Worm (Caenorhabditis elegans) whole organism, late embryonic: ENCODE data around the gene F53A2.9.

ENCODE experiments used
- C08G9.2 ChIP-seq: sonication (generic microtip); optimal IDR thresholded peaks from 2 replicates; lab custom pipeline; 2016; ENCODE audit warnings: mild to moderate bottlenecking, missing genetic modification characterization, moderate library complexity, missing compliant biosample characterization
- C38D4.7 ChIP-seq: fragments of 200-800 bp; sonication (Bioruptor generic); optimal IDR thresholded peaks from 2 replicates; lab custom pipeline; 2018; ENCODE audit warnings: mild to moderate bottlenecking, missing genetic modification characterization, moderate library complexity, missing compliant biosample characterization
- F13H6.1 ChIP-seq: sonication (generic microtip); optimal IDR thresholded peaks from 2 replicates; lab custom pipeline; 2016; ENCODE audit warnings: missing genetic modification characterization, missing compliant biosample characterization
- K09A11.1 ChIP-seq: sonication (generic microtip); optimal IDR thresholded peaks from 2 replicates; lab custom pipeline; 2017; ENCODE audit warnings: antibody characterized with exemption, mild to moderate bottlenecking, missing genetic modification characterization, missing compliant biosample characterization; ENCODE audit not compliant: insufficient read depth
- T23F11.4 ChIP-seq: fragments of 200-800 bp; sonication (Bioruptor generic); optimal IDR thresholded peaks from 2 replicates; lab custom pipeline; 2018; ENCODE audit warnings: mild to moderate bottlenecking, missing genetic modification characterization, missing compliant biosample characterization
- Y22D7AL.16 ChIP-seq: sonication (generic microtip); optimal IDR thresholded peaks from 2 replicates; lab custom pipeline; 2016; ENCODE audit warnings: missing genetic modification characterization, missing compliant biosample characterization
- ceh-14 ChIP-seq: sonication (generic microtip); optimal IDR thresholded peaks from 2 replicates; lab custom pipeline; 2016; ENCODE audit warnings: missing genotype, missing genetic modification characterization, missing compliant biosample characterization
- ceh-18 ChIP-seq: sonication (generic microtip); optimal IDR thresholded peaks from 2 replicates; lab custom pipeline; 2016; ENCODE audit warnings: missing genetic modification characterization, missing compliant biosample characterization
- ceh-2 ChIP-seq: sonication (generic microtip); optimal IDR thresholded peaks from 2 replicates; lab custom pipeline; 2016; ENCODE audit warnings: missing genotype, missing genetic modification characterization, missing compliant biosample characterization
- ceh-30 ChIP-seq: fragments of 150-350 bp; optimal IDR thresholded peaks from 2 replicates; lab custom pipeline; 2014; ENCODE audit warnings: missing biosample characterization, missing genetic modification characterization
- ceh-34 ChIP-seq: sonication (generic microtip); optimal IDR thresholded peaks from 2 replicates; lab custom pipeline; 2016; ENCODE audit warnings: mild to moderate bottlenecking, missing genetic modification characterization, missing compliant biosample characterization
- ceh-45 ChIP-seq: fragments of 200-800 bp; sonication (Bioruptor generic); IDR thresholded peaks from 2 replicates; pipeline ENCODE4 v1.3.6; 2022; ENCODE audit warnings: missing genetic modification reagents, missing genetic modification characterization, missing compliant biosample characterization
- ceh-48 ChIP-seq: sonication (generic microtip); optimal IDR thresholded peaks from 2 replicates; lab custom pipeline; 2016; ENCODE audit warnings: missing genetic modification characterization, inconsistent platforms, missing compliant biosample characterization
- ceh-6 ChIP-seq: fragments of 200-800 bp; sonication (Bioruptor generic); optimal IDR thresholded peaks from 2 replicates; lab custom pipeline; 2018; ENCODE audit warnings: mild to moderate bottlenecking, missing genetic modification characterization, missing compliant biosample characterization
- che-1 ChIP-seq: sonication (generic microtip); optimal IDR thresholded peaks from 2 replicates; lab custom pipeline; 2016; ENCODE audit warnings: mild to moderate bottlenecking, missing genetic modification characterization, missing compliant biosample characterization
- elt-4 ChIP-seq: sonication (generic microtip); optimal IDR thresholded peaks from 2 replicates; lab custom pipeline; 2016; ENCODE audit warnings: missing genetic modification characterization, missing compliant biosample characterization
- ets-4 ChIP-seq: sonication (generic microtip); optimal IDR thresholded peaks from 2 replicates; lab custom pipeline; 2016; ENCODE audit warnings: missing genetic modification characterization, missing compliant biosample characterization
- fax-1 ChIP-seq: sonication (generic microtip); optimal IDR thresholded peaks from 2 replicates; lab custom pipeline; 2016; ENCODE audit warnings: missing genotype, missing genetic modification characterization, missing compliant biosample characterization
- gmeb-2 ChIP-seq: sonication (generic microtip); optimal IDR thresholded peaks from 2 replicates; lab custom pipeline; 2016; ENCODE audit warnings: missing genetic modification characterization, inconsistent platforms, missing compliant biosample characterization
- hlh-13 ChIP-seq: fragments of 200-800 bp; sonication (Bioruptor generic); optimal IDR thresholded peaks from 2 replicates; lab custom pipeline; 2018; ENCODE audit warnings: mild to moderate bottlenecking, missing genetic modification characterization, missing compliant biosample characterization
- hlh-30 ChIP-seq: sonication (generic microtip); optimal IDR thresholded peaks from 2 replicates; lab custom pipeline; 2017; ENCODE audit warnings: antibody characterized with exemption, missing genetic modification characterization, missing compliant biosample characterization; ENCODE audit not compliant: insufficient read depth
- hlh-6 ChIP-seq: sonication (generic microtip); optimal IDR thresholded peaks from 2 replicates; lab custom pipeline; 2016; ENCODE audit warnings: missing genotype, missing genetic modification characterization, missing compliant biosample characterization
- lim-6 ChIP-seq: sonication (generic microtip); optimal IDR thresholded peaks from 2 replicates; lab custom pipeline; 2016; ENCODE audit warnings: missing genetic modification characterization, missing compliant biosample characterization
- madf-2 ChIP-seq: sonication (generic microtip); optimal IDR thresholded peaks from 2 replicates; lab custom pipeline; 2017; ENCODE audit warnings: missing genetic modification characterization, missing compliant biosample characterization
- mec-3 ChIP-seq: sonication (generic microtip); optimal IDR thresholded peaks from 2 replicates; lab custom pipeline; 2016; ENCODE audit warnings: borderline replicate concordance, missing genetic modification characterization, missing compliant biosample characterization
- odd-2 ChIP-seq: sonication (generic microtip); optimal IDR thresholded peaks from 2 replicates; lab custom pipeline; 2017; ENCODE audit warnings: antibody characterized with exemption, mild to moderate bottlenecking, missing genetic modification characterization, missing compliant biosample characterization
- pag-3 ChIP-seq: sonication (generic microtip); optimal IDR thresholded peaks from 2 replicates; lab custom pipeline; 2016; ENCODE audit warnings: missing compliant biosample characterization, missing genetic modification characterization, borderline replicate concordance
- pat-9 ChIP-seq: fragments of 200-800 bp; sonication (Bioruptor generic); optimal IDR thresholded peaks from 2 replicates; lab custom pipeline; 2018; ENCODE audit warnings: mild to moderate bottlenecking, missing genetic modification characterization, moderate library complexity, missing compliant biosample characterization
- pax-1 ChIP-seq: fragments of 150-350 bp; optimal IDR thresholded peaks from 2 replicates; lab custom pipeline; 2014; ENCODE audit warnings: missing biosample characterization, missing genetic modification characterization
- pha-2 ChIP-seq: sonication (generic microtip); optimal IDR thresholded peaks from 2 replicates; lab custom pipeline; 2017; ENCODE audit warnings: mild to moderate bottlenecking, missing genetic modification characterization, missing compliant biosample characterization
- pha-4 ChIP-seq: fragments of 150-350 bp; optimal IDR thresholded peaks from 2 replicates; lab custom pipeline; 2018; ENCODE audit warnings: missing biosample characterization, missing genetic modification reagents, missing genetic modification characterization
- rnt-1 ChIP-seq: sonication (generic microtip); optimal IDR thresholded peaks from 2 replicates; lab custom pipeline; 2016; ENCODE audit warnings: missing genetic modification characterization, missing compliant biosample characterization
- sox-2 ChIP-seq: fragments of 200-800 bp; sonication (Bioruptor generic); IDR thresholded peaks from 2 replicates; pipeline ENCODE4 v1.3.6; 2022; ENCODE audit warnings: missing genetic modification reagents, missing genetic modification characterization, missing compliant biosample characterization
- syd-9 ChIP-seq: sonication (generic microtip); optimal IDR thresholded peaks from 2 replicates; lab custom pipeline; 2016; ENCODE audit warnings: mild to moderate bottlenecking, missing genetic modification characterization, moderate library complexity, missing compliant biosample characterization
- tbx-2 ChIP-seq: sonication (generic microtip); optimal IDR thresholded peaks from 2 replicates; lab custom pipeline; 2016; ENCODE audit warnings: missing genetic modification characterization, missing compliant biosample characterization
- ttx-3 ChIP-seq: sonication (generic microtip); optimal IDR thresholded peaks from 2 replicates; lab custom pipeline; 2016; ENCODE audit warnings: missing genetic modification reagents, missing genetic modification characterization, missing compliant biosample characterization
- unc-42 ChIP-seq: sonication (generic microtip); optimal IDR thresholded peaks from 2 replicates; lab custom pipeline; 2016; ENCODE audit warnings: missing genotype, missing genetic modification characterization, missing compliant biosample characterization
- unc-86 ChIP-seq: sonication (generic microtip); optimal IDR thresholded peaks from 2 replicates; lab custom pipeline; 2016; ENCODE audit warnings: missing genetic modification characterization, missing compliant biosample characterization
- ztf-16 ChIP-seq: sonication (generic microtip); optimal IDR thresholded peaks from 2 replicates; lab custom pipeline; 2017; ENCODE audit warnings: missing genetic modification characterization, missing compliant biosample characterization

F53A2.9 gene

DNA sequence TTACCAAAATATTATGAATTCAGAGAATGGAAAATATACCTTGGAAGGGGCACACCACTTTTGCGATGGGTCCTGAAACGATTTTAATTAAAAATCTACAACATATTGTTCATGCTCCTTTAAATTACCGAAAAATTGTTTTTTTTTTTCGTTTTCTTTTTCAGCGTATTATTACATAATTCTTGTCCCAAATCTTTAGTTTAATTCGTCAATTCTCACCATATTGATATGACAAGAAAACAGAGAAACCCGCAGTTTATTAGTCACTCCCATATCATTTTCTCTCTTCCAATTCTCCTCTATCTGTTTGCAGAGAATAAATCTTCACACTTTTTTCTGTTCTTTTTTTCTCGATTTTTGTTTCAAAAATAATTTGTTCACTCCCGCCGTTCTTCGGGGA, 36.1 kb upstream of the F53A2.9 start, which contains the start of gene F11F1.1:
Gene F11F1.1 (plus strand): TSS at position 301 of the 400 bp plus-strand sequence.
- TF ChIP-seq mec-3 (no peak), pat-9 (no peak), ceh-14 (tag; lab: Kevin White, UChicago) (no peak)

- TF ChIP-seq pha-2 (tag; lab: Kevin White, UChicago), result no peak
- TF ChIP-seq elt-4 (tag; lab: Kevin White, UChicago), result no peak
- TF ChIP-seq ztf-16, result no peak
- TF ChIP-seq fax-1, result no peak
- TF ChIP-seq ceh-34, result no peak
- TF ChIP-seq lim-6 (tag; lab: Kevin White, UChicago), result no peak
- no peak for TF ChIP-seq hlh-30 (tag; lab: Kevin White, UChicago)
- no peak for TF ChIP-seq ceh-18
- TF ChIP-seq odd-2, result no peak
- TF ChIP-seq rnt-1 (tag; lab: Kevin White, UChicago), result no peak
- no peak for TF ChIP-seq syd-9 (tag; lab: Kevin White, UChicago)
Observed at ce11 chrIII:13393647-13394046, 34.5 kb upstream of the F53A2.9 start, which contains the start of gene qdpr-1. qdpr-1 (plus strand) TSS chrIII:13393910.

DNA sequence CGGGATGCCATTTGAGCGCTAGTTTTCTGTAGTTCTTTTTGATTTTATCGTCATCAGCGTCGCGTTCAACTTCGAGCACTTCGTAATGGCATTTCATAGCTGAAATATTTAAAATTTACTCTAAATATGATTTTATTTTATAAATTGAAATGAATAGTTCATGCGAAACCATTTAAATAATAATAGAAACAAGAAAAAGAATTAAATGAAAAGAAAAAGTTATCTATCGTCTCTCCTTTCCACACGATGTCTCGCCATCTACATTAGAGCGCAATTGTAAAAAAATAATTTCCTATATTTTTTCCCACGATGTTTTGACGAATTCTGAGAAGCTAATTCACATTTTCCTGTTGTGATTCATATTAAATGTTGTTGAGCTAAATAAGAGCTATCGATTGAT, 34.1 kb upstream of the F53A2.9 start, which contains the start of gene dnj-17:
Gene dnj-17 (minus strand): TSS at position 101 of the 400 bp plus-strand sequence.
- TF ChIP-seq gmeb-2 (tag; lab: Kevin White, UChicago) (no peak), pax-1 (tag; lab: Kevin White, UChicago) (no peak), T23F11.4 (GFP tag; lab: Kevin White, UChicago) (no peak), tbx-2 (tag; lab: Kevin White, UChicago) (no peak), odd-2 (no peak), unc-86 (tag; lab: Kevin White, UChicago) (no peak), ceh-30 (no peak), ets-4 (tag; lab: Kevin White, UChicago) (no peak), ttx-3 (no peak), ceh-6 (no peak), syd-9 (tag; lab: Kevin White, UChicago) (no peak), hlh-6 (tag; lab: Kevin White, UChicago) (no peak), pat-9 (no peak), mec-3 (no peak), pha-4 (no peak), ceh-45 (GFP tag; lab: Robert Waterston, UW) (no peak), ceh-14 (tag; lab: Kevin White, UChicago) (no peak), pha-2 (tag; lab: Kevin White, UChicago) (no peak), hlh-13 (GFP tag; lab: Kevin White, UChicago) (no peak), madf-2 (no peak)

- TF ChIP-seq sox-2 (GFP tag; lab: Robert Waterston, UW) (no peak), ceh-48 (tag; lab: Kevin White, UChicago) (no peak), ceh-2 (tag; lab: Kevin White, UChicago) (no peak), C38D4.7 (GFP tag; lab: Kevin White, UChicago) (no peak), che-1 (tag; lab: Kevin White, UChicago) (no peak), pag-3 (tag; lab: Kevin White, UChicago) (no peak), ceh-34 (no peak), K09A11.1 (tag; lab: Kevin White, UChicago) (no peak), F13H6.1 (tag; lab: Kevin White, UChicago) (no peak), ceh-18 (no peak), ets-4 (tag; lab: Kevin White, UChicago) (no peak), Y22D7AL.16 (no peak), C08G9.2 (tag; lab: Kevin White, UChicago) (no peak), ceh-6 (no peak), unc-42 (tag; lab: Kevin White, UChicago) (no peak), unc-86 (tag; lab: Kevin White, UChicago) (no peak)
Observed at ce11 chrIII:13390789-13391188, 31.6 kb upstream of the F53A2.9 start.
